Fruit fly (Drosophila melanogaster): ENCODE data around the gene CG10467.

Gene CG10467

dm6 chr3L:6094697-6095096 is at the start of gene CG10467, which contains the start of gene loj:
Gene CG10467, minus strand, starts transcription at chr3L:6094747.
Gene loj, plus strand, starts transcription at chr3L:6094987.
- TF ChIP-seq ttk (optimal IDR thresholded peaks at IDR 0.05) = no peak
- TF ChIP-seq insv (optimal IDR thresholded peaks at IDR 0.05) = no peak
- no peak for TF ChIP-seq psq (optimal IDR thresholded peaks at IDR 0.05)
- TF ChIP-seq Myc (optimal IDR thresholded peaks at IDR 0.05) = no peak
- no peak for TF ChIP-seq Sin3A (optimal IDR thresholded peaks at IDR 0.05)
- TF ChIP-seq h (optimal IDR thresholded peaks at IDR 0.05) = no peak

dm6 chr3L:6143188-6143755 is 48.7 kb upstream of the CG10467 start, which contains the start of gene Lcp65Ad:
Gene Lcp65Ad, plus strand, starts transcription at chr3L:6143395.
- TF ChIP-seq ttk (optimal IDR thresholded peaks at IDR 0.05) (no peak), Sin3A (optimal IDR thresholded peaks at IDR 0.05) (no peak), insv (optimal IDR thresholded peaks at IDR 0.05) (no peak), Myc (optimal IDR thresholded peaks at IDR 0.05) (no peak)

- no peak for TF ChIP-seq ttk (optimal IDR thresholded peaks at IDR 0.05)
- no peak for TF ChIP-seq Myc (optimal IDR thresholded peaks at IDR 0.05)
- no peak for TF ChIP-seq insv (optimal IDR thresholded peaks at IDR 0.05)
Observed at dm6 chr3L:6142313-6142712, 47.8 kb upstream of the CG10467 start, which contains the start of gene Cpr65Aw. Gene Cpr65Aw, minus strand, starts transcription at chr3L:6142413.

- TF ChIP-seq ttk (optimal IDR thresholded peaks at IDR 0.05) (no peak), insv (optimal IDR thresholded peaks at IDR 0.05) (no peak), psq (optimal IDR thresholded peaks at IDR 0.05) (no peak), Myc (optimal IDR thresholded peaks at IDR 0.05) (no peak)
Observed at dm6 chr3L:6141538-6141937, 47.0 kb upstream of the CG10467 start.

- TF ChIP-seq insv (optimal IDR thresholded peaks at IDR 0.05) (no peak), Sin3A (optimal IDR thresholded peaks at IDR 0.05) (no peak), ttk (optimal IDR thresholded peaks at IDR 0.05) (no peak), psq (optimal IDR thresholded peaks at IDR 0.05) (no peak), h (optimal IDR thresholded peaks at IDR 0.05) (no peak), Myc (optimal IDR thresholded peaks at IDR 0.05) (no peak)
Observed at dm6 chr3L:6140771-6141472, 46.4 kb upstream of the CG10467 start.

dm6 chr3L:6139924-6140574 is 45.5 kb upstream of the CG10467 start, which contains the start of gene Cpr65Av:
Gene Cpr65Av, minus strand, starts transcription at chr3L:6139974.
- TF ChIP-seq ttk (optimal IDR thresholded peaks at IDR 0.05) (no peak), Sin3A (optimal IDR thresholded peaks at IDR 0.05) (no peak), insv (optimal IDR thresholded peaks at IDR 0.05) (no peak), h (optimal IDR thresholded peaks at IDR 0.05) (no peak), psq (optimal IDR thresholded peaks at IDR 0.05) (no peak), Myc (optimal IDR thresholded peaks at IDR 0.05) (no peak)

- no peak for TF ChIP-seq ttk (optimal IDR thresholded peaks at IDR 0.05)
- TF ChIP-seq h (optimal IDR thresholded peaks at IDR 0.05) = no peak
- no peak for TF ChIP-seq insv (optimal IDR thresholded peaks at IDR 0.05)
- no peak for TF ChIP-seq Sin3A (optimal IDR thresholded peaks at IDR 0.05)
- no peak for TF ChIP-seq Myc (optimal IDR thresholded peaks at IDR 0.05)
- TF ChIP-seq psq (optimal IDR thresholded peaks at IDR 0.05) = no peak
Observed at dm6 chr3L:6138586-6138985, 44.0 kb upstream of the CG10467 start.

- TF ChIP-seq ttk (optimal IDR thresholded peaks at IDR 0.05) (no peak), psq (optimal IDR thresholded peaks at IDR 0.05) (no peak), Myc (optimal IDR thresholded peaks at IDR 0.05) (no peak), insv (optimal IDR thresholded peaks at IDR 0.05) (no peak), Sin3A (optimal IDR thresholded peaks at IDR 0.05) (no peak), h (optimal IDR thresholded peaks at IDR 0.05) (no peak)
Observed at dm6 chr3L:6138018-6138417, 43.5 kb upstream of the CG10467 start, which contains the start of gene Lcp65Ae. Gene Lcp65Ae, minus strand, starts transcription at chr3L:6138118.

dm6 chr3L:6136691-6137090 is 42.1 kb upstream of the CG10467 start, which contains the start of gene Lcp65Af:
Gene Lcp65Af, minus strand, starts transcription at chr3L:6136791.
- no peak for TF ChIP-seq Myc (optimal IDR thresholded peaks at IDR 0.05)
- no peak for TF ChIP-seq ttk (optimal IDR thresholded peaks at IDR 0.05)
- TF ChIP-seq Sin3A (optimal IDR thresholded peaks at IDR 0.05) = no peak
- no peak for TF ChIP-seq insv (optimal IDR thresholded peaks at IDR 0.05)
- TF ChIP-seq h (optimal IDR thresholded peaks at IDR 0.05) = no peak
- TF ChIP-seq psq (optimal IDR thresholded peaks at IDR 0.05) = no peak

- TF ChIP-seq Sin3A (optimal IDR thresholded peaks at IDR 0.05) (no peak), psq (optimal IDR thresholded peaks at IDR 0.05) (no peak), insv (optimal IDR thresholded peaks at IDR 0.05) (no peak), ttk (optimal IDR thresholded peaks at IDR 0.05) (no peak), Myc (optimal IDR thresholded peaks at IDR 0.05) (no peak), h (optimal IDR thresholded peaks at IDR 0.05) (no peak)
Observed at dm6 chr3L:6135174-6135573, 40.6 kb upstream of the CG10467 start, which contains the start of gene Lcp65Ag1. Gene Lcp65Ag1, minus strand, starts transcription at chr3L:6135274.

dm6 chr3L:6133546-6133945 is 39.0 kb upstream of the CG10467 start, which contains the start of gene Lcp65Ag2:
Gene Lcp65Ag2, minus strand, starts transcription at chr3L:6133593.
- TF ChIP-seq psq (optimal IDR thresholded peaks at IDR 0.05) (no peak), Myc (optimal IDR thresholded peaks at IDR 0.05) (no peak), insv (optimal IDR thresholded peaks at IDR 0.05) (no peak), ttk (optimal IDR thresholded peaks at IDR 0.05) (no peak), h (optimal IDR thresholded peaks at IDR 0.05) (no peak), Sin3A (optimal IDR thresholded peaks at IDR 0.05) (no peak)

- TF ChIP-seq insv (optimal IDR thresholded peaks at IDR 0.05) = no peak
- no peak for TF ChIP-seq h (optimal IDR thresholded peaks at IDR 0.05)
- no peak for TF ChIP-seq psq (optimal IDR thresholded peaks at IDR 0.05)
- no peak for TF ChIP-seq Sin3A (optimal IDR thresholded peaks at IDR 0.05)
Observed at dm6 chr3L:6132009-6132408, 37.5 kb upstream of the CG10467 start, which contains the start of gene Cpr65Au. Gene Cpr65Au, minus strand, starts transcription at chr3L:6132109.

Measured in Kc167 (cell line).